Worm (Caenorhabditis elegans): ENCODE data around the gene msp-10.

- TF ChIP-seq dsc-1 (tag; optimal IDR thresholded peaks at IDR 0.05) (peak; percentile 71), C16A3.4 (tag; optimal IDR thresholded peaks at IDR 0.05) (no peak), ama-1 (optimal IDR thresholded peaks at IDR 0.05) (no peak), nhr-12 (tag; optimal IDR thresholded peaks at IDR 0.05) (no peak), nhr-76 (tag; optimal IDR thresholded peaks at IDR 0.05) (no peak), unc-62 (GFP tag; optimal IDR thresholded peaks at IDR 0.05) (no peak), lin-13 (GFP tag; optimal IDR thresholded peaks at IDR 0.05) (no peak)
Observed at ce11 chrIV:9810633-9811032, 26.8 kb upstream of the msp-10 start, which contains the start of gene dct-15.

Measured in whole organism, L1 larva.